Worm (Caenorhabditis elegans) whole organism, L4 larva: ENCODE data around the gene ddx-19.

ENCODE experiments used
- F44E2.7 ChIP-seq: fragments of 200-800 bp; sonication (Bioruptor generic); IDR thresholded peaks from 2 replicates; pipeline ENCODE4 v2.1.2; 2022; ENCODE audit warnings: missing genetic modification characterization, missing compliant biosample characterization
- R02D3.7 ChIP-seq: fragments of 150-350 bp; sonication (generic microtip); optimal IDR thresholded peaks from 3 replicates; lab custom pipeline; 2014; ENCODE audit warnings: missing biosample characterization, missing genetic modification characterization
- Y105C5A.15 ChIP-seq: fragments of 200-800 bp; sonication (Bioruptor generic); IDR thresholded peaks from 2 replicates; pipeline ENCODE4 v1.3.6; 2022; ENCODE audit warnings: missing genetic modification characterization, missing compliant biosample characterization
- ZK546.5 ChIP-seq, 2 experiments: sonication (generic microtip); optimal IDR thresholded peaks; 2 replicates each; lab custom pipeline; 2017; ENCODE audit warnings: missing biosample characterization in 2 of 2, missing genetic modification characterization in 2 of 2
- aha-1 ChIP-seq: fragments of 150-350 bp; peaks from one replicate; lab custom pipeline; 2014; ENCODE audit warnings: missing biosample characterization, missing genetic modification characterization
- ama-1 ChIP-seq: fragments of 150-350 bp; optimal IDR thresholded peaks from 2 replicates; lab custom pipeline; 2014; ENCODE audit warnings: inconsistent platforms, mixed read lengths
- ceh-32 ChIP-seq: sonication (generic microtip); optimal IDR thresholded peaks from 2 replicates; lab custom pipeline; 2016; ENCODE audit warnings: mild to moderate bottlenecking, missing genetic modification characterization, missing compliant biosample characterization; ENCODE audit not compliant: poor library complexity
- ceh-62 ChIP-seq: sonication (generic microtip); optimal IDR thresholded peaks from 2 replicates; lab custom pipeline; 2017; ENCODE audit warnings: missing biosample characterization, missing genetic modification characterization
- ceh-82 ChIP-seq: sonication (generic microtip); optimal IDR thresholded peaks from 2 replicates; lab custom pipeline; 2017; ENCODE audit warnings: missing biosample characterization, missing genetic modification characterization
- cey-2 ChIP-seq: sonication (generic microtip); optimal IDR thresholded peaks from 3 replicates; lab custom pipeline; 2017; ENCODE audit warnings: missing genetic modification characterization, mild to moderate bottlenecking, missing compliant biosample characterization, antibody characterized with exemption, borderline replicate concordance; ENCODE audit not compliant: insufficient read depth
- daf-16 ChIP-seq, 3 experiments: sonication (generic microtip); optimal IDR thresholded peaks; 2 replicates each; lab custom pipeline; 2016 to 2017; ENCODE audit warnings: missing genetic modification characterization in 3 of 3, missing genetic modification reagents in 3 of 3, mild to moderate bottlenecking in 2 of 3, missing compliant biosample characterization in 2 of 3, missing biosample characterization in 1 of 3, moderate library complexity in 1 of 3
- dmd-6 ChIP-seq: fragments of 200-800 bp; sonication (Bioruptor generic); IDR thresholded peaks from 2 replicates; pipeline ENCODE4 v1.3.6; 2022; ENCODE audit warnings: missing genetic modification reagents, missing genetic modification characterization, missing compliant biosample characterization
- dpl-1 ChIP-seq: fragments of 150-350 bp; optimal IDR thresholded peaks from 2 replicates; lab custom pipeline; 2014; ENCODE audit warnings: missing biosample characterization, missing genetic modification reagents, missing genetic modification characterization
- dve-1 ChIP-seq: sonication (generic microtip); optimal IDR thresholded peaks from 2 replicates; lab custom pipeline; 2017; ENCODE audit warnings: antibody characterized with exemption, mild to moderate bottlenecking, missing genetic modification characterization, missing compliant biosample characterization; ENCODE audit not compliant: insufficient read depth
- egl-27 ChIP-seq: sonication (generic microtip); optimal IDR thresholded peaks from 3 replicates; lab custom pipeline; 2017; ENCODE audit warnings: missing biosample characterization, missing genetic modification reagents, missing genetic modification characterization
- fkh-10 ChIP-seq: fragments of 150-350 bp; optimal IDR thresholded peaks from 2 replicates; lab custom pipeline; 2014; ENCODE audit warnings: missing biosample characterization, missing genetic modification reagents, missing genetic modification characterization
- gei-8 ChIP-seq: fragments of 200-800 bp; sonication (Bioruptor generic); optimal IDR thresholded peaks from 2 replicates; lab custom pipeline; 2018; ENCODE audit warnings: mild to moderate bottlenecking, missing genetic modification characterization, missing compliant biosample characterization
- hif-1 ChIP-seq, 2 experiments: sonication (generic microtip); optimal IDR thresholded peaks; 2 replicates each; lab custom pipeline; 2016 to 2017; ENCODE audit warnings: missing compliant biosample characterization in 2 of 2, missing genetic modification characterization in 2 of 2, missing genetic modification reagents in 2 of 2, missing genotype in 2 of 2, mild to moderate bottlenecking in 1 of 2
- hlh-11 ChIP-seq: fragments of 200-800 bp; sonication (Bioruptor generic); optimal IDR thresholded peaks from 2 replicates; lab custom pipeline; 2018; ENCODE audit warnings: mild to moderate bottlenecking, missing genetic modification characterization, missing compliant biosample characterization
- hlh-30 ChIP-seq: sonication (generic microtip); optimal IDR thresholded peaks from 2 replicates; lab custom pipeline; 2017; ENCODE audit warnings: antibody characterized with exemption, mild to moderate bottlenecking, missing genetic modification characterization, missing compliant biosample characterization; ENCODE audit not compliant: insufficient read depth
- hmg-1.1 ChIP-seq: fragments of 200-800 bp; sonication (Bioruptor generic); IDR thresholded peaks from 2 replicates; pipeline ENCODE4 v1.3.6; 2022; ENCODE audit warnings: missing genetic modification reagents, missing genetic modification characterization, missing compliant biosample characterization
- lin-15B ChIP-seq: fragments of 150-350 bp; sonication (generic microtip); optimal IDR thresholded peaks from 3 replicates; lab custom pipeline; 2014; ENCODE audit warnings: missing biosample characterization, missing genetic modification characterization
- lin-38 ChIP-seq: fragments of 200-800 bp; sonication (Bioruptor generic); IDR thresholded peaks from 2 replicates; pipeline ENCODE4 v1.3.6; 2022; ENCODE audit warnings: missing genetic modification reagents, missing genetic modification characterization, missing compliant biosample characterization
- lin-39 ChIP-seq: fragments of 150-350 bp; optimal IDR thresholded peaks from 2 replicates; lab custom pipeline; 2014; ENCODE audit warnings: missing biosample characterization, missing genetic modification reagents, missing genetic modification characterization
- lir-3 ChIP-seq: sonication (generic microtip); optimal IDR thresholded peaks from 2 replicates; lab custom pipeline; 2016; ENCODE audit warnings: mild to moderate bottlenecking, missing genetic modification characterization, missing compliant biosample characterization
- lsy-2 ChIP-seq, 2 experiments: fragments of 150-350 bp in 1 of 2; sonication (generic microtip) in 1 of 2; optimal IDR thresholded peaks; 2 replicates each; lab custom pipeline; 2014 to 2017; ENCODE audit warnings: missing biosample characterization in 2 of 2, missing genetic modification characterization in 2 of 2
- madf-5 ChIP-seq, 2 experiments: fragments of 200-800 bp; sonication (Bioruptor generic); IDR thresholded peaks; 2 replicates each; pipeline ENCODE4 v1.3.6; 2022; ENCODE audit warnings: missing compliant biosample characterization in 2 of 2, missing genetic modification characterization in 2 of 2
- mdt-29 ChIP-seq: fragments of 200-800 bp; sonication (Bioruptor generic); IDR thresholded peaks from 2 replicates; pipeline ENCODE4 v1.3.6; 2022; ENCODE audit warnings: missing genetic modification reagents, missing genetic modification characterization, missing compliant biosample characterization
- mep-1 ChIP-seq: fragments of 150-350 bp; sonication (generic microtip); optimal IDR thresholded peaks from 3 replicates; lab custom pipeline; 2014; ENCODE audit warnings: missing biosample characterization, missing genetic modification characterization
- mes-2 ChIP-seq: sonication (generic microtip); optimal IDR thresholded peaks from 2 replicates; lab custom pipeline; 2016; ENCODE audit warnings: missing genotype, mild to moderate bottlenecking, missing genetic modification characterization, missing compliant biosample characterization; ENCODE audit not compliant: poor library complexity, severe bottlenecking
- mxl-2 ChIP-seq: fragments of 200-800 bp; sonication (Bioruptor generic); conservative IDR thresholded peaks from 2 replicates; pipeline ENCODE4 v1.3.6; 2022; ENCODE audit warnings: missing genetic modification reagents, missing genetic modification characterization, missing compliant biosample characterization
- nhr-11 ChIP-seq: fragments of 150-350 bp; optimal IDR thresholded peaks from 2 replicates; lab custom pipeline; 2014; ENCODE audit warnings: missing biosample characterization, missing genetic modification characterization
- nhr-111 ChIP-seq: fragments of 200-800 bp; sonication (Bioruptor generic); optimal IDR thresholded peaks from 2 replicates; lab custom pipeline; 2018; ENCODE audit warnings: mild to moderate bottlenecking, missing genetic modification characterization, missing compliant biosample characterization
- nhr-28 ChIP-seq: fragments of 150-350 bp; optimal IDR thresholded peaks from 2 replicates; lab custom pipeline; 2014; ENCODE audit warnings: missing biosample characterization, missing genetic modification characterization
- nhr-41 ChIP-seq: fragments of 200-800 bp; sonication (Bioruptor generic); IDR thresholded peaks from 2 replicates; pipeline ENCODE4 v1.3.6; 2022; ENCODE audit warnings: missing genetic modification reagents, missing genetic modification characterization, missing compliant biosample characterization
- nhr-48 ChIP-seq: sonication (generic microtip); optimal IDR thresholded peaks from 2 replicates; lab custom pipeline; 2016; ENCODE audit warnings: mild to moderate bottlenecking, missing genetic modification characterization, missing compliant biosample characterization
- nhr-76 ChIP-seq: fragments of 150-350 bp; optimal IDR thresholded peaks from 2 replicates; lab custom pipeline; 2014; ENCODE audit warnings: missing biosample characterization, missing genetic modification characterization
- pha-4 ChIP-seq, 2 experiments: fragments of 150-350 bp in 1 of 2; fragments of 200-800 bp in 1 of 2; sonication (Bioruptor generic) in 1 of 2; IDR thresholded peaks in 1 of 2; optimal IDR thresholded peaks in 1 of 2; 2 replicates each; pipeline versions ENCODE4 v1.3.6 to Lab custom; 2014 to 2022; ENCODE audit warnings: missing genetic modification characterization in 2 of 2, missing genetic modification reagents in 2 of 2, missing biosample characterization in 1 of 2, missing compliant biosample characterization in 1 of 2
- php-3 ChIP-seq: fragments of 200-800 bp; sonication (Bioruptor generic); IDR thresholded peaks from 2 replicates; pipeline ENCODE4 v1.3.6; 2022; ENCODE audit warnings: missing genetic modification reagents, missing genetic modification characterization, missing compliant biosample characterization
- pqm-1 ChIP-seq: sonication (generic microtip); optimal IDR thresholded peaks from 2 replicates; lab custom pipeline; 2017; ENCODE audit warnings: missing biosample characterization, missing genetic modification characterization
- saeg-2 ChIP-seq: fragments of 200-800 bp; sonication (Bioruptor generic); IDR thresholded peaks from 2 replicates; pipeline ENCODE4 v1.3.6; 2022; ENCODE audit warnings: missing genetic modification reagents, missing genetic modification characterization, missing compliant biosample characterization
- skn-1 ChIP-seq: fragments of 150-350 bp; optimal IDR thresholded peaks from 2 replicates; lab custom pipeline; 2014; ENCODE audit warnings: missing biosample characterization, missing genetic modification characterization
- snpc-4 ChIP-seq: fragments of 150-350 bp; optimal IDR thresholded peaks from 2 replicates; lab custom pipeline; 2014; ENCODE audit warnings: missing biosample characterization, missing genetic modification characterization
- spr-3 ChIP-seq: fragments of 200-800 bp; sonication (Bioruptor generic); optimal IDR thresholded peaks from 2 replicates; lab custom pipeline; 2018; ENCODE audit warnings: mild to moderate bottlenecking, missing genetic modification characterization, missing compliant biosample characterization
- unc-130 ChIP-seq: sonication (generic microtip); optimal IDR thresholded peaks from 2 replicates; lab custom pipeline; 2016; ENCODE audit warnings: missing genetic modification reagents, missing genetic modification characterization, missing compliant biosample characterization
- zip-11 ChIP-seq: fragments of 200-800 bp; sonication (Bioruptor generic); IDR thresholded peaks from 2 replicates; pipeline ENCODE4 v1.3.6; 2022; ENCODE audit warnings: missing genetic modification characterization, missing compliant biosample characterization

Gene ddx-19

ce11 chrII:8923187-8923586 is 38.5 kb downstream of the ddx-19 start:
- TF ChIP-seq nhr-28 (tag; lab: Kevin White, UChicago) (peak; percentile 32), daf-16 (GFP tag; optimal IDR thresholded peaks at IDR 0.05; lab: Kevin White, UChicago) (no peak), daf-16 (tag; optimal IDR thresholded peaks at IDR 0.05; lab: Kevin White, UChicago) (peak; percentile 76), zip-11 (no peak), pqm-1 (peak; percentile 64), F44E2.7 (no peak), lin-15B (tag; lab: Kevin White, UChicago) (no peak), spr-3 (no peak), fkh-10 (GFP tag; lab: Kevin White, UChicago) (no peak), ceh-62 (tag; lab: Kevin White, UChicago) (no peak), dmd-6 (GFP tag; lab: Robert Waterston, UW) (peak; percentile 46; the same call in 1 of the 2 replicates), hlh-30 (tag; lab: Kevin White, UChicago) (no peak), unc-130 (GFP tag; lab: Kevin White, UChicago) (no peak), nhr-11 (tag; lab: Kevin White, UChicago) (no peak), saeg-2 (GFP tag; lab: Robert Waterston, UW) (no peak), madf-5 (GFP tag; IDR thresholded peaks at IDR 0.05; lab: Robert Waterston, UW) (no peak), pha-4 (GFP tag; IDR thresholded peaks at IDR 0.05; lab: Robert Waterston, UW) (no peak), pha-4 (tag; optimal IDR thresholded peaks at IDR 0.05; lab: Kevin White, UChicago) (no peak), mdt-29 (GFP tag; lab: Robert Waterston, UW) (no peak), hlh-11 (tag; lab: Kevin White, UChicago) (peak; percentile 16), nhr-76 (tag; lab: Kevin White, UChicago) (no peak)
- TF ChIP-seq, all 104 proteins: peak for 5

DNA sequence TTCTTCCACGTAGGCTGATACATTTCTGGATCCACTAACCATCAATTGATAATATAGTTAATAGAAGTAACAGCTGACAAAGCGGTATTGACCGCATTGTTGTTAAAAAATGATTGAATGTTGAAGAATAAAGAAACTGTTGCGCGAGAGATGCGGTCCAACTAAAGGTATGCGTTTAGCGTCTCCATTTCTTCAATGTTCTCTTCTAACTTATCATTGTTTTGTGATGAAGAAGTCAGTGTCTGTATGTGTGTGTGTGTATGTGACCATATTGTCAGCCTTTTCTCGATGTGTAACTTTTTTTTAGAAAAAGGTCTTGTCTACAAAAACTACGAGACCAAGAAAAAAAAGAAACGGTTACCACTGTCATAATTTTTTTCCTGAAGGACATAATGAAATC is 41.8 kb downstream of the ddx-19 start, which contains the start of gene B0457.2:
Gene B0457.2 (minus strand): TSS at position 101 of the 400 bp plus-strand sequence.
- TF ChIP-seq R02D3.7 (tag; lab: Kevin White, UChicago), result no peak
- TF ChIP-seq aha-1 (tag; lab: Kevin White, UChicago), result peak; percentile 19
- TF ChIP-seq Y105C5A.15 (GFP tag; lab: Robert Waterston, UW), result no peak
- TF ChIP-seq madf-5 (GFP tag; IDR thresholded peaks at IDR 0.05; lab: Robert Waterston, UW), result no peak
- peak; percentile 63 for TF ChIP-seq nhr-28 (tag; lab: Kevin White, UChicago)
- TF ChIP-seq lin-39, result no peak
- TF ChIP-seq gei-8 (GFP tag; lab: Kevin White, UChicago), result no peak
- TF ChIP-seq dve-1, result peak; percentile 37
- no peak for TF ChIP-seq nhr-41
- no peak for TF ChIP-seq daf-16 (GFP tag; optimal IDR thresholded peaks at IDR 0.05; lab: Kevin White, UChicago)
- no peak for TF ChIP-seq daf-16 (tag; optimal IDR thresholded peaks at IDR 0.05; lab: Kevin White, UChicago)
- TF ChIP-seq lir-3 (tag; lab: Kevin White, UChicago), result no peak
- TF ChIP-seq ceh-32 (tag; lab: Kevin White, UChicago), result no peak
- TF ChIP-seq saeg-2 (GFP tag; lab: Robert Waterston, UW), result no peak
- no peak for TF ChIP-seq ceh-82
- TF ChIP-seq hif-1 (tag; optimal IDR thresholded peaks at IDR 0.05; lab: Kevin White, UChicago), result no peak
- TF ChIP-seq mxl-2 (GFP tag; lab: Robert Waterston, UW), result no peak
- TF ChIP-seq cey-2 (tag; lab: Kevin White, UChicago), result no peak
- no peak for TF ChIP-seq php-3 (GFP tag; lab: Robert Waterston, UW)

ce11 chrII:8927253-8927791 is 42.6 kb downstream of the ddx-19 start, which contains the start of gene cct-2:
Gene cct-2, plus strand, starts transcription at chrII:8927741.
- TF ChIP-seq dpl-1 (peak; percentile 42), lin-38 (GFP tag; lab: Robert Waterston, UW) (peak; percentile 89), ZK546.5 (tag; optimal IDR thresholded peaks at IDR 0.05; lab: Kevin White, UChicago) (no peak), nhr-48 (tag; lab: Kevin White, UChicago) (no peak), mes-2 (peak; percentile 89), hif-1 (tag; optimal IDR thresholded peaks at IDR 0.05; lab: Kevin White, UChicago) (peak in 1 of 2 experiments; percentile 54), mep-1 (tag; lab: Kevin White, UChicago) (peak; percentile 54), ama-1 (lab: Kevin White, UChicago) (peak; percentile 10), skn-1 (no peak), egl-27 (tag; lab: Kevin White, UChicago) (no peak), nhr-111 (GFP tag; lab: Kevin White, UChicago) (no peak), lsy-2 (tag; optimal IDR thresholded peaks at IDR 0.05; lab: Kevin White, UChicago) (peak in 1 of 2 experiments; percentile 66), hlh-30 (tag; lab: Kevin White, UChicago) (peak; percentile 16), snpc-4 (no peak), madf-5 (GFP tag; IDR thresholded peaks at IDR 0.05; lab: Robert Waterston, UW) (no peak), dve-1 (peak; percentile 9), hmg-1.1 (peak; percentile 51; the same call in 1 of the 2 replicates)
